Fruit fly (Drosophila melanogaster): ENCODE measurements around the gene Gp93.

Gene Gp93

DNA sequence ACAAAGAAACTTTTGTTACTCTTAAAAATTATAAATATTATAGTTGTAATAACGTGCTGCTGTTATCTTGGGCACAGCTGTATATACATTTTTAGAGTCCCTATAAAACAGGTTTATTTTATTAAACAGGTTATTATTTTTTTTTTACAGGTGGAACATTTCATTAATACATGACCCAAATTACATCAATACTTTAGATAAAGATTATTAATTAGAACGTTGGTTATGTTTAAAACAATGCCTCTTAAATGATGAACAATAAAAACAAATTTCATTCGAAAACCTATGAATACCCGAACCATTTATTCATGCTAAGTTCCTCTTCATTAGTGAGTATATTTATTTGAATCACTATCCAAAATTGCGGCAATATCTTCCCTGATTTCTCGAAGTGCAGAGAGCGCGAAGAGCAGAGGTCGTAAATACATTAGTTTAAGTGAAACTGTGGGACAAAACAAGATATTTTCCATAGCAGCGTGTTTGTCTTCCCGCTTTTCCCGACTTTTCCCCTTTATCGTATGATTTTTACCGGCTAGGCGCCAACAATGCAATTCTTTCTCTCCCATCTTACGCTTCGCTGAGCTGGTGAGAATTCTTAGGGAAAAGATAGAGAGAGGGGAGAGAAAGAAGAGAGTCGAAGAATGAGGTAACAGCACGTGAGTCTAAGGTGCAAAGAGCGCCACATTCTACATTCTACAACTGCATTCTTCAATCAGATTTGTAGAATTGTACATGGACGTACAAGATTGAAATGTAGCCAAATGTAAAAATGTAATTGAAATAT lies 40.3 kb downstream of the Gp93 start (continued):
- TF ChIP-seq YL-1 (GFP tag; optimal IDR thresholded peaks at IDR 0.05): no peak
- TF ChIP-seq Trl (optimal IDR thresholded peaks at IDR 0.05): peak; percentile 73 to 82
- peak; percentile 4 for TF ChIP-seq Trl (GFP tag; optimal IDR thresholded peaks at IDR 0.05)
- TF ChIP-seq CG10565 (GFP tag; optimal IDR thresholded peaks at IDR 0.05): no peak
- TF ChIP-seq da (GFP tag; optimal IDR thresholded peaks at IDR 0.05): no peak
- peak; percentile 80 for TF ChIP-seq CG4707 (GFP tag; optimal IDR thresholded peaks at IDR 0.05)
- TF ChIP-seq Nf-YA (GFP tag; IDR thresholded peaks at IDR 0.05): no peak
- no peak for TF ChIP-seq Lhr (GFP tag; optimal IDR thresholded peaks at IDR 0.05)
- TF ChIP-seq CG8478 (optimal IDR thresholded peaks at IDR 0.05): no peak
- no peak for TF ChIP-seq en (GFP tag; optimal IDR thresholded peaks at IDR 0.05)
- no peak for TF ChIP-seq klu (GFP tag; IDR thresholded peaks at IDR 0.05)
- no peak for TF ChIP-seq inv (GFP tag; IDR thresholded peaks at IDR 0.05; ENCODE audit: partially characterized antibody)
- no peak for TF ChIP-seq CG17186 (GFP tag; optimal IDR thresholded peaks at IDR 0.05)
- no peak for TF ChIP-seq shn (GFP tag; optimal IDR thresholded peaks at IDR 0.05)
- TF ChIP-seq psq (GFP tag; optimal IDR thresholded peaks at IDR 0.05): no peak
- no peak for TF ChIP-seq dmrt11E (tag; optimal IDR thresholded peaks at IDR 0.05)
- peak; percentile 69; the same call in 3 of the 4 replicates for TF ChIP-seq Gug (GFP tag; IDR thresholded peaks at IDR 0.05)
- TF ChIP-seq mam (GFP tag; optimal IDR thresholded peaks at IDR 0.05): peak; percentile 56
- TF ChIP-seq maf-S (GFP tag; optimal IDR thresholded peaks at IDR 0.05): no peak
- no peak for TF ChIP-seq zen (tag; optimal IDR thresholded peaks at IDR 0.05)
- no peak for TF ChIP-seq amos (GFP tag; IDR thresholded peaks at IDR 0.05; ENCODE audit: partially characterized antibody)
- TF ChIP-seq Sry-δ (GFP tag; optimal IDR thresholded peaks at IDR 0.05): no peak
- peak in 1 of 2 experiments; percentile 36 for TF ChIP-seq Hr51 (GFP tag; optimal IDR thresholded peaks at IDR 0.05)
- TF ChIP-seq stwl (tag; optimal IDR thresholded peaks at IDR 0.05): no peak
- TF ChIP-seq Gsc (GFP tag; IDR thresholded peaks at IDR 0.05): no peak
- peak; percentile 71 for TF ChIP-seq CG32532 (GFP tag; IDR thresholded peaks at IDR 0.05)
- TF ChIP-seq slp2 (GFP tag; optimal IDR thresholded peaks at IDR 0.05): no peak
- peak; percentile 24 for TF ChIP-seq pnt (GFP tag; optimal IDR thresholded peaks at IDR 0.05)
- TF ChIP-seq CG2889 (GFP tag; IDR thresholded peaks at IDR 0.05): peak; percentile 45; the same call in 1 of the 3 replicates
- TF ChIP-seq CG9797 (GFP tag; optimal IDR thresholded peaks at IDR 0.05): no peak
- no peak for TF ChIP-seq CG6254 (GFP tag; optimal IDR thresholded peaks at IDR 0.05)
- no peak for TF ChIP-seq nau (GFP tag; optimal IDR thresholded peaks at IDR 0.05)
- no peak for TF ChIP-seq CG10431 (GFP tag; optimal IDR thresholded peaks at IDR 0.05)
- TF ChIP-seq oc (tag; optimal IDR thresholded peaks at IDR 0.05): no peak
- TF ChIP-seq CG8765 (GFP tag; IDR thresholded peaks at IDR 0.05): no peak
- TF ChIP-seq CG11695 (GFP tag; IDR thresholded peaks at IDR 0.05): no peak
- peak; percentile 81 for TF ChIP-seq cwo (GFP tag; optimal IDR thresholded peaks at IDR 0.05)
- TF ChIP-seq NC2β (GFP tag; optimal IDR thresholded peaks at IDR 0.05): no peak
- TF ChIP-seq CG32772 (GFP tag; IDR thresholded peaks at IDR 0.05): peak; percentile 39; the same call in 1 of the 2 replicates
- TF ChIP-seq dpn (GFP tag; optimal IDR thresholded peaks at IDR 0.05): peak in 1 of 2 experiments; percentile 11
- no peak for TF ChIP-seq CG3995 (GFP tag; optimal IDR thresholded peaks at IDR 0.05)
- TF ChIP-seq pan (optimal IDR thresholded peaks at IDR 0.05): no peak
- peak in 1 of 2 experiments; percentile 67 for TF ChIP-seq pan (GFP tag; optimal IDR thresholded peaks at IDR 0.05 in 1 of 2, IDR thresholded peaks at IDR 0.05 in 1 of 2)
- TF ChIP-seq CG14014 (GFP tag; IDR thresholded peaks at IDR 0.05): no peak
- TF ChIP-seq CG13287 (GFP tag; IDR thresholded peaks at IDR 0.05; ENCODE audit: partially characterized antibody): no peak
- TF ChIP-seq CG30403 (GFP tag; optimal IDR thresholded peaks at IDR 0.05): peak; percentile 69

All from whole organism, embryonic.